Fruit fly (Drosophila melanogaster) whole organism, prepupa: ENCODE results near the gene CG43255.

Experiments
- CG11762 ChIP-seq: fragments of 200-800 bp; sonication (Bioruptor generic); optimal IDR thresholded peaks from 3 replicates; lab custom pipeline; 2016; ENCODE audit warnings: missing biosample characterization, missing genetic modification characterization; ENCODE audit not compliant: insufficient read depth
- CG16779 ChIP-seq: fragments of 200-800 bp; sonication (Bioruptor generic); optimal IDR thresholded peaks from 3 replicates; lab custom pipeline; 2017; ENCODE audit warnings: missing biosample characterization, mild to moderate bottlenecking, missing genetic modification characterization
- Lpt ChIP-seq: fragments of 200-800 bp; sonication (Bioruptor generic); optimal IDR thresholded peaks from 3 replicates; lab custom pipeline; 2016; ENCODE audit warnings: missing biosample characterization, missing genetic modification characterization
- OdsH ChIP-seq: fragments of 200-800 bp; sonication (Bioruptor generic); optimal IDR thresholded peaks from 3 replicates; lab custom pipeline; 2016; ENCODE audit warnings: missing biosample characterization, missing genetic modification characterization
- salr ChIP-seq, 2 experiments: fragments of 200-800 bp; sonication (Bioruptor generic); optimal IDR thresholded peaks; 3 replicates each; lab custom pipeline; 2016 to 2018; ENCODE audit warnings: missing biosample characterization in 2 of 2, missing genetic modification characterization in 2 of 2, mild to moderate bottlenecking in 1 of 2

DNA sequence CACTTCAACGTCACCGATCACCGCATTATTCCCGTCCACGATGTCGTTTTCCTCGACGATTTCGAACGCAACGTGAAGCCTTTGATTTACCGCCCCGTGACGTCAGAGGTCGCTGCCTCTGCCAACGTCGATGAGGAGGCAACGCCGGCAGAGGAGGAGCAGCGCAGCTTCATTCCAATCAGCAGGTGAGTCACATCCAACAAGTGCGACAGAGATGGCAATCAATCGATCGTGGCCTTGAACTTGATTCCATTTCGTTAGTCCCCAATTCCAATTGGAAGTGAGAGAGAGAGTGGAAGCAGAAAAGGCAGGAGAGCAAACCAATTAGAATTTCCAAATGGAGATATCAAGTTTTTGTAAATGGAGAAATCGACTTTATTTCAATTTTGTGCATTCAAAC, 15.6 kb upstream of the CG43255 start:
- TF ChIP-seq CG11762: no peak
- no peak for TF ChIP-seq Lpt
- no peak for TF ChIP-seq CG16779 (tag; lab: Kevin White, UChicago)
- no peak for TF ChIP-seq OdsH (GFP tag; lab: Kevin White, UChicago)
- no peak for TF ChIP-seq salr (GFP tag; optimal IDR thresholded peaks at IDR 0.05; lab: Kevin White, UChicago)
